Worm (Caenorhabditis elegans) whole organism, midembryonic: ENCODE results near the gene T24D5.4.
A peak's percentile ranks its signal among the peaks of the same experiment; 100 is the strongest.

Experiments
- T22C8.4 ChIP-seq: fragments of 200-800 bp; sonication (Bioruptor generic); IDR thresholded peaks from 2 replicates; pipeline ENCODE4 v1.3.6; 2022; ENCODE audit warnings: missing genetic modification characterization, missing compliant biosample characterization
- cog-1 ChIP-seq: sonication (generic microtip); optimal IDR thresholded peaks from 2 replicates; lab custom pipeline; 2016; ENCODE audit warnings: missing genetic modification characterization, missing compliant biosample characterization
- flt-1 ChIP-seq: fragments of 200-800 bp; sonication (Bioruptor generic); IDR thresholded peaks from 2 replicates; pipeline ENCODE4 v1.3.6; 2022; ENCODE audit warnings: missing genetic modification characterization, missing compliant biosample characterization
- klf-2 ChIP-seq: fragments of 200-800 bp; sonication (Bioruptor generic); conservative IDR thresholded peaks from 2 replicates; pipeline ENCODE4 v1.3.6; 2022; ENCODE audit warnings: missing genetic modification reagents, missing genetic modification characterization, missing compliant biosample characterization
- med-1 ChIP-seq: sonication (generic microtip); optimal IDR thresholded peaks from 2 replicates; lab custom pipeline; 2017; ENCODE audit warnings: missing genetic modification characterization, mild to moderate bottlenecking, missing compliant biosample characterization, antibody characterized with exemption, missing genetic modification reagents; ENCODE audit not compliant: insufficient read depth
- ref-1 ChIP-seq: fragments of 200-800 bp; sonication (Bioruptor generic); conservative IDR thresholded peaks from 2 replicates; pipeline ENCODE4 v1.3.6; 2022; ENCODE audit warnings: missing genetic modification reagents, missing genetic modification characterization, missing compliant biosample characterization
- tab-1 ChIP-seq: fragments of 200-800 bp; sonication (Bioruptor generic); IDR thresholded peaks from 2 replicates; pipeline ENCODE4 v1.3.6; 2022; ENCODE audit warnings: missing genetic modification characterization, missing compliant biosample characterization
- ztf-23 ChIP-seq: fragments of 200-800 bp; sonication (Bioruptor generic); IDR thresholded peaks from 2 replicates; pipeline ENCODE4 v1.3.6; 2022; ENCODE audit warnings: missing genetic modification reagents, missing genetic modification characterization, missing compliant biosample characterization
- ztf-29 ChIP-seq: fragments of 200-800 bp; sonication (Bioruptor generic); IDR thresholded peaks from 2 replicates; pipeline ENCODE4 v1.3.6; 2022; ENCODE audit warnings: missing genetic modification reagents, missing genetic modification characterization, missing compliant biosample characterization

T24D5.4 gene

ce11 chrX:12596868-12597267 is at the start of gene T24D5.4:
TSS of gene T24D5.4 (plus strand) at chrX:12597168.
- TF ChIP-seq ref-1 (GFP tag; lab: Robert Waterston, UW) (no peak), T22C8.4 (no peak), flt-1 (GFP tag; lab: Robert Waterston, UW) (no peak), ztf-29 (GFP tag; lab: Robert Waterston, UW) (no peak), med-1 (GFP tag; lab: Kevin White, UChicago) (no peak), klf-2 (GFP tag; lab: Robert Waterston, UW) (no peak), cog-1 (tag; lab: Kevin White, UChicago) (no peak)

ce11 chrX:12549056-12549455 is 47.9 kb upstream of the T24D5.4 start:
- no peak for TF ChIP-seq flt-1 (GFP tag; lab: Robert Waterston, UW)
- no peak for TF ChIP-seq ztf-29 (GFP tag; lab: Robert Waterston, UW)
- no peak for TF ChIP-seq ref-1 (GFP tag; lab: Robert Waterston, UW)
- TF ChIP-seq T22C8.4, result no peak
- no peak for TF ChIP-seq cog-1 (tag; lab: Kevin White, UChicago)
- TF ChIP-seq med-1 (GFP tag; lab: Kevin White, UChicago), result no peak
- TF ChIP-seq klf-2 (GFP tag; lab: Robert Waterston, UW), result no peak

DNA sequence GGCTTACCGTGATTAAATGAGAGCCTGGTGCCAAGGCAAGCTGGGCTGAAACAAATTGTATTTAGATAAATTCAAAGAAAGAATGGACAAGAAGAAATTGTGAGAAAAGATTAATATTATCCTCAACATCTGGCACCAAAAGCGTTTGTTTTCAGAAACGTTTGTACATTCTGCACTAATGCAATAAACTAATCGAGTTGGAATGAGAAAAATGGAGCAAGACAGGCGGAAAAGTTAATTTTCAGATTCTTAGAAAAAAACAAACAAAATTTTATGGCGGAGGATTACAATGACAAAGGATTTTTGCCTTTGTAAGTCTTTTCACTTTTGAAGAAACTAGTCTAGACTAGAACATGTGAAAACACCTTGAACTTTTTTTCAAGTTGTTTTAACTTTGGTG is 45.3 kb upstream of the T24D5.4 start, which contains the start of gene npr-4:
npr-4 (minus strand) TSS at position 52 of the 400 bp plus-strand sequence.
- TF ChIP-seq tab-1 (GFP tag; lab: Robert Waterston, UW) (no peak), ztf-23 (no peak), med-1 (GFP tag; lab: Kevin White, UChicago) (no peak), flt-1 (GFP tag; lab: Robert Waterston, UW) (no peak), klf-2 (GFP tag; lab: Robert Waterston, UW) (no peak), ref-1 (GFP tag; lab: Robert Waterston, UW) (no peak), cog-1 (tag; lab: Kevin White, UChicago) (no peak), ztf-29 (GFP tag; lab: Robert Waterston, UW) (no peak)

- TF ChIP-seq ref-1 (GFP tag; lab: Robert Waterston, UW), result peak; percentile 96
- peak; percentile 96 for TF ChIP-seq ztf-23
- TF ChIP-seq klf-2 (GFP tag; lab: Robert Waterston, UW), result peak; percentile 95
- TF ChIP-seq cog-1 (tag; lab: Kevin White, UChicago), result peak; percentile 89
- TF ChIP-seq ztf-29 (GFP tag; lab: Robert Waterston, UW), result peak; percentile 97
- TF ChIP-seq T22C8.4, result peak; percentile 94
- peak; percentile 80 for TF ChIP-seq med-1 (GFP tag; lab: Kevin White, UChicago)
- TF ChIP-seq flt-1 (GFP tag; lab: Robert Waterston, UW), result peak; percentile 98
- peak; percentile 98 for TF ChIP-seq tab-1 (GFP tag; lab: Robert Waterston, UW)
Measured at ce11 chrX:12563589-12563988, 33.4 kb upstream of the T24D5.4 start.

ce11 chrX:12574473-12574872 is 22.5 kb upstream of the T24D5.4 start, which contains the start of gene T24D5.1:
TSS of gene T24D5.1 (plus strand) at chrX:12574773.
- no peak for TF ChIP-seq med-1 (GFP tag; lab: Kevin White, UChicago)

- TF ChIP-seq flt-1 (GFP tag; lab: Robert Waterston, UW) (no peak), klf-2 (GFP tag; lab: Robert Waterston, UW) (no peak), ztf-23 (no peak), tab-1 (GFP tag; lab: Robert Waterston, UW) (no peak), T22C8.4 (no peak), ref-1 (GFP tag; lab: Robert Waterston, UW) (no peak), cog-1 (tag; lab: Kevin White, UChicago) (no peak), med-1 (GFP tag; lab: Kevin White, UChicago) (no peak), ztf-29 (GFP tag; lab: Robert Waterston, UW) (no peak)
Measured at ce11 chrX:12579774-12580173, 17.2 kb upstream of the T24D5.4 start, which contains the start of gene T24D5.3. TSS of gene T24D5.3 (plus strand) at chrX:12580074.

DNA sequence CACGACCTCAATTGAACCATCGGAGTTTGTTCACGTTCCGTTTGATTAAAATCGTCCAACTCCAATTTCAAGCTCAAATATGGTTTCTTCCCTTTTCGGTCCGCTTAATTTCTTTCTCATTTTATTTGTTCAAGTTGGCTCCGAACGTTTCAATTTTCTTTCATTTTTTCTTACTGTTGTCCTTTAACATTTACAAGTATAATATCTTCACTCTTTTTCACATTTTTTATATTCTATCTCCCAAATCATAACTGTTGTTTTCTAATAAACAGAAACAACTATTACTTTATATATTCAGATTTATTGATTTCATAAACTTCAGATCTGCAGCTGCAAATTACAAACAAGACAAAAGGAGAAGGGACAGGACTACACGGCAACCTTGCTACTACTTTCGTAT is 13.5 kb upstream of the T24D5.4 start:
- TF ChIP-seq ztf-29 (GFP tag; lab: Robert Waterston, UW) (no peak), cog-1 (tag; lab: Kevin White, UChicago) (no peak), med-1 (GFP tag; lab: Kevin White, UChicago) (no peak)

ce11 chrX:12586352-12586751 is 10.6 kb upstream of the T24D5.4 start, which contains the start of gene T24D5.2:
TSS of gene T24D5.2 (minus strand) at chrX:12586452.
- TF ChIP-seq med-1 (GFP tag; lab: Kevin White, UChicago) (no peak), flt-1 (GFP tag; lab: Robert Waterston, UW) (no peak), cog-1 (tag; lab: Kevin White, UChicago) (no peak), ref-1 (GFP tag; lab: Robert Waterston, UW) (no peak), T22C8.4 (no peak), tab-1 (GFP tag; lab: Robert Waterston, UW) (no peak), ztf-23 (no peak), ztf-29 (GFP tag; lab: Robert Waterston, UW) (no peak), klf-2 (GFP tag; lab: Robert Waterston, UW) (no peak)

ce11 chrX:12589503-12589902 is 7.5 kb upstream of the T24D5.4 start:
- TF ChIP-seq med-1 (GFP tag; lab: Kevin White, UChicago), result no peak
- TF ChIP-seq ztf-29 (GFP tag; lab: Robert Waterston, UW), result no peak
- no peak for TF ChIP-seq ztf-23

- no peak for TF ChIP-seq T22C8.4
- no peak for TF ChIP-seq ztf-29 (GFP tag; lab: Robert Waterston, UW)
- TF ChIP-seq tab-1 (GFP tag; lab: Robert Waterston, UW), result no peak
- TF ChIP-seq klf-2 (GFP tag; lab: Robert Waterston, UW), result no peak
Measured at ce11 chrX:12595217-12595616, 1.8 kb upstream of the T24D5.4 start.
